Worm (Caenorhabditis elegans): ENCODE results near the gene B0303.7.
A peak's percentile ranks its signal among the peaks of the same experiment; 100 is the strongest.

The B0303.7 gene

DNA sequence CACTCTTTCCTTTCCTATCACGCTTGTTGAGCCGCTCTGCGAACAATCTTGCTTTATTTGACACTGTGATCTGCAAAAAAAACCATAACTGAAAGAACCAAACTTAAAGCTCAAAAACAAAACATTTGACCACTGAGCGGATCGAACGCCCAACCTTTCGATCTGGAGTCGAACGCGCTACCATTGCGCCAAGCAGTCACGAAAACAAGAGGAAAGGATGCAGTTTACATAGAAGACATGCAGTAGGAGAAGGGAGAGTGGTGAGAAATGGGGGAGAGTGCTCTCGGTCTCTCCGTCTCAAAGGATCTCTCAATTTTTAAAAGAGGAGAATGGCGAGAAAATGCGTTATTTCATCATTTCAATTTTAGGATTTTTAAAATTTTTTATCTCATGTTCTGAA is 15.1 kb upstream of the B0303.7 start (continued):
- TF ChIP-seq lsy-2 (tag; optimal IDR thresholded peaks at IDR 0.05) (peak; percentile 58 to 73), rnt-1 (tag; optimal IDR thresholded peaks at IDR 0.05) (peak; percentile 73), nhr-90 (tag; optimal IDR thresholded peaks at IDR 0.05; ENCODE audit: poor library complexity) (peak; percentile 61), efl-1 (optimal IDR thresholded peaks at IDR 0.05) (peak; percentile 66 to 70), efl-1 (GFP tag; optimal IDR thresholded peaks at IDR 0.05 in 1 of 2) (peak; percentile 55 to 96), nhr-71 (tag; optimal IDR thresholded peaks at IDR 0.05) (peak; percentile 79), lin-13 (GFP tag; optimal IDR thresholded peaks at IDR 0.05) (peak; percentile 42), lin-15B (tag; optimal IDR thresholded peaks at IDR 0.05) (no peak), zip-4 (GFP tag; optimal IDR thresholded peaks at IDR 0.05) (peak; percentile 36), ceh-82 (tag; optimal IDR thresholded peaks at IDR 0.05) (peak; percentile 23 to 75 (median 51)), mdl-1 (tag; optimal IDR thresholded peaks at IDR 0.05) (peak in 1 of 2 experiments; percentile 60), jun-1 (tag; optimal IDR thresholded peaks at IDR 0.05) (peak; percentile 61), nhr-28 (tag; optimal IDR thresholded peaks at IDR 0.05) (no peak), ztf-11 (tag; optimal IDR thresholded peaks at IDR 0.05) (peak in 1 of 2 experiments; percentile 53), mep-1 (tag; optimal IDR thresholded peaks at IDR 0.05) (peak; percentile 71), pag-3 (tag; optimal IDR thresholded peaks at IDR 0.05; ENCODE audit: borderline replicate concordance, insufficient read depth) (no peak), fkh-8 (tag; optimal IDR thresholded peaks at IDR 0.05) (peak; percentile 61), ceh-90 (tag; optimal IDR thresholded peaks at IDR 0.05) (peak; percentile 12), blmp-1 (tag; optimal IDR thresholded peaks at IDR 0.05) (peak; percentile 2), ama-1 (optimal IDR thresholded peaks at IDR 0.05) (peak; percentile 34), fkh-4 (tag; optimal IDR thresholded peaks at IDR 0.05; ENCODE audit: borderline replicate concordance) (no peak), C16A3.4 (tag; optimal IDR thresholded peaks at IDR 0.05) (peak; percentile 71), fos-1 (tag; optimal IDR thresholded peaks at IDR 0.05) (peak; percentile 24), lin-14 (GFP tag; optimal IDR thresholded peaks at IDR 0.05) (peak; percentile 73), elt-2 (tag; optimal IDR thresholded peaks at IDR 0.05) (peak; percentile 6), nhr-20 (tag; optimal IDR thresholded peaks at IDR 0.05) (peak; percentile 68), lin-39 (tag; optimal IDR thresholded peaks at IDR 0.05) (no peak), unc-30 (tag; optimal IDR thresholded peaks at IDR 0.05) (no peak), dpl-1 (GFP tag; optimal IDR thresholded peaks at IDR 0.05) (peak; percentile 26 to 49 (median 49)), nhr-77 (tag; optimal IDR thresholded peaks at IDR 0.05) (peak; percentile 46), pax-3 (tag; optimal IDR thresholded peaks at IDR 0.05) (peak; percentile 44), xbp-1 (tag; optimal IDR thresholded peaks at IDR 0.05) (peak; percentile 63), sox-4 (tag; optimal IDR thresholded peaks at IDR 0.05) (no peak), isw-1 (GFP tag; IDR thresholded peaks at IDR 0.05) (peak; percentile 24; the same call in 1 of the 2 replicates), aly-2 (tag; optimal IDR thresholded peaks at IDR 0.05) (peak; percentile 70), elt-3 (tag; optimal IDR thresholded peaks at IDR 0.05) (peak in 1 of 6 experiments; percentile 43), ceh-88 (GFP tag; IDR thresholded peaks at IDR 0.05) (0 out of 2 replicates have a peak, but pooled peaks have one; percentile 19), egl-13 (tag; optimal IDR thresholded peaks at IDR 0.05) (peak; percentile 11), C34B4.2 (tag; optimal IDR thresholded peaks at IDR 0.05) (no peak), nhr-47 (tag; optimal IDR thresholded peaks at IDR 0.05) (peak; percentile 79), lin-35 (GFP tag; optimal IDR thresholded peaks at IDR 0.05) (peak; percentile 58 to 82), nhr-19 (GFP tag; conservative IDR thresholded peaks at IDR 0.05) (peak; percentile 76)

DNA sequence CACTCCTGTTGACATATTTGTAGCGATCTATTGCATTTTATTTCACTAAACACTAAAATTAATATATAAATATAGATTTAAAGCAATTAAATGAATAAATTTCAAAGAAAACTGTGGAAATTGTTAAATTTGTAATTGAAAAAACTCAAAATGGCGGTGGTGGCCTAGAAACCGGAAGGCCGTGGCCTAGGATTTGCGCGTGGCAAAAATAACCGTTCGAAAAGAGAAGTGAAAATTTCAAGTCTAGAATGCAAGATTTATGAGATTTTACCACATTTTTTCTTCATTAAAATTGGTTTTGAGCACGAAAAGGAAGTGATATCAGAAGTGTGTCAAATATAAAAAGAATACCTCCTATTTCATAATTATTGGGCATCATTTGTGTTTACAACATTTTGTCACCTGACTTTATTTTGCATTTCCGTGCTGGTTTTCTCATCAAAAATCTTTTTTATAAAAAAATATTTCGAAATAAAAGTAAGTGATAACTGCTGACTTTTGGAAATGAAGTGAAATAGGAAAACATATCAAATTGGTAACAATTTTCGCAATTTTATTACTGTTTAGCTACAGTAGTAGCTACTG is 9.7 kb upstream of the B0303.7 start, which contains the start of gene fli-1:
Gene fli-1, minus strand, starts transcription at position 58 of the 585 bp plus-strand sequence.
- TF ChIP-seq rnt-1 (tag; optimal IDR thresholded peaks at IDR 0.05) (peak; percentile 77), nhr-47 (tag; optimal IDR thresholded peaks at IDR 0.05) (peak; percentile 45), snu-23 (GFP tag; optimal IDR thresholded peaks at IDR 0.05) (peak; percentile 28), ceh-90 (tag; optimal IDR thresholded peaks at IDR 0.05) (peak; percentile 60), pqm-1 (tag; optimal IDR thresholded peaks at IDR 0.05) (no peak), efl-1 (optimal IDR thresholded peaks at IDR 0.05) (peak; percentile 0 to 40), efl-1 (GFP tag; optimal IDR thresholded peaks at IDR 0.05 in 1 of 2) (peak; percentile 36 to 42), ceh-8 (GFP tag; optimal IDR thresholded peaks at IDR 0.05) (no peak), ztf-4 (tag; optimal IDR thresholded peaks at IDR 0.05) (no peak), ceh-63 (GFP tag; optimal IDR thresholded peaks at IDR 0.05) (no peak), ceh-82 (tag; optimal IDR thresholded peaks at IDR 0.05) (no peak), fkh-4 (tag; optimal IDR thresholded peaks at IDR 0.05; ENCODE audit: borderline replicate concordance) (no peak), egl-27 (tag; optimal IDR thresholded peaks at IDR 0.05) (no peak), ama-1 (optimal IDR thresholded peaks at IDR 0.05) (no peak), lsy-2 (tag; optimal IDR thresholded peaks at IDR 0.05) (peak; percentile 7 to 33), C34B4.2 (tag; optimal IDR thresholded peaks at IDR 0.05) (no peak), lin-14 (GFP tag; optimal IDR thresholded peaks at IDR 0.05) (peak; percentile 82), elt-3 (tag; optimal IDR thresholded peaks at IDR 0.05) (no peak), nhr-28 (tag; optimal IDR thresholded peaks at IDR 0.05) (no peak), ztf-11 (tag; optimal IDR thresholded peaks at IDR 0.05) (peak in 1 of 2 experiments; percentile 14), mep-1 (tag; optimal IDR thresholded peaks at IDR 0.05) (peak; percentile 44), pag-3 (tag; optimal IDR thresholded peaks at IDR 0.05; ENCODE audit: borderline replicate concordance, insufficient read depth) (no peak), unc-130 (tag; optimal IDR thresholded peaks at IDR 0.05) (no peak)
